Worm (Caenorhabditis elegans): Measurements from ENCODE around the gene mrp-4.

Gene mrp-4

DNA sequence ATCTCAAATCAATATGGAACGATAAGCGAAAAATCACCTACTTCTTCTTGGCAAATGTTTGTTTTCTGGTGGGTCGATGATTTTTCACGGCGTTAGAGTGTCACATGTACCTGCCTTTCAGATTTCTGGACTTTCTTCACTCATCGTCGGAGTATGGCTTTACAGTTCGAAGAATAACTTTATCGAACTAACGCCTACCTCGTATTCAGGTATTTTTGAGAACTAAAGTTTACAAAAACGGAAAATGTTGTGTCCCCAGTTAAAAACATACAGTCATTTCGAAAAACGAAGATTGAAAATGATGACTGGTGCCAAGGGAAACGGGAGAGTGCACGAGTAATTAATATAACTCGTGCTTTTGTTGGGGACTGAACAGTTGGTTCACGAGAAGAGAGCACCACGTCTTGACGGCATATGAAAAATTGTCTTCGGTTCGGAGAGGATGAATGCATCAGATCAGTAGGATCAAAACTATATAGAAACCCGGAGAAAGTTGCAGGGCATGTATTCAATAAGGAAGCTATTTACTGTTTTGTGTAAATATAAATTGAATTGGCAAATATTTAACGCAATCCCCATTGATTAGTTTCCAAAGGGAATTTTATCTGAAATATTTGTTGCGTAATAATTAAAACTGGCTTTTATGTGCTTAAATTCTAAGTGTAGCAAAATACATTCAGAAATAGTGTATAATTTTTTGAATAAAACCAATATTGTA lies 49.4 kb downstream of the mrp-4 start:
- TF ChIP-seq zip-8 (tag; optimal IDR thresholded peaks at IDR 0.05) = peak; percentile 94
- TF ChIP-seq M03D4.4 (tag; optimal IDR thresholded peaks at IDR 0.05) = no peak
- TF ChIP-seq elt-1 (tag; optimal IDR thresholded peaks at IDR 0.05; ENCODE audit: borderline replicate concordance, insufficient read depth) = no peak
- no peak for TF ChIP-seq sem-2 (GFP tag; optimal IDR thresholded peaks at IDR 0.05)
- TF ChIP-seq hlh-1 (tag; optimal IDR thresholded peaks at IDR 0.05) = peak; percentile 92
- no peak for TF ChIP-seq bed-3 (GFP tag; optimal IDR thresholded peaks at IDR 0.05)
- TF ChIP-seq cnd-1 (tag; optimal IDR thresholded peaks at IDR 0.05) = peak; percentile 47
- no peak for TF ChIP-seq nhr-12 (tag; optimal IDR thresholded peaks at IDR 0.05)
- no peak for TF ChIP-seq nhr-28 (tag; optimal IDR thresholded peaks at IDR 0.05)
- TF ChIP-seq lsy-2 (tag; optimal IDR thresholded peaks at IDR 0.05) = no peak
- TF ChIP-seq sptf-1 (tag; optimal IDR thresholded peaks at IDR 0.05) = no peak

DNA sequence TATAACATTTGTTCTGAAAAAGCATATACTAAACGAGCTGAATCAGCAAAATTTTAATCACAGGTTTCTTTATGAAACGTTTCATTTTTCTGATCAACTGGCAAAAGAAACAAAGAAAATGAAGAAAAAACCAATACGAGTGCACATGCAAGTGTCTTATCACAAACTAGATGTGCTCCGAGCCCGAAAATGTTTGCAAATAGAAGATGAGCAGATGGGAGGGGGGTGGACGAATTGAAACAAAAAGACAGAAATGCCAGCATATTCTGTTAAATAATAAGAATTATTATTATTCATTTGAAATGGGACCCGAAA lies 49.9 kb downstream of the mrp-4 start:
- TF ChIP-seq pha-4 (tag; optimal IDR thresholded peaks at IDR 0.05) (no peak), nhr-76 (tag; optimal IDR thresholded peaks at IDR 0.05) (no peak), ceh-39 (tag; optimal IDR thresholded peaks at IDR 0.05) (no peak), unc-62 (GFP tag; optimal IDR thresholded peaks at IDR 0.05) (no peak), sem-2 (GFP tag; optimal IDR thresholded peaks at IDR 0.05) (no peak), cnd-1 (tag; optimal IDR thresholded peaks at IDR 0.05) (no peak)

DNA sequence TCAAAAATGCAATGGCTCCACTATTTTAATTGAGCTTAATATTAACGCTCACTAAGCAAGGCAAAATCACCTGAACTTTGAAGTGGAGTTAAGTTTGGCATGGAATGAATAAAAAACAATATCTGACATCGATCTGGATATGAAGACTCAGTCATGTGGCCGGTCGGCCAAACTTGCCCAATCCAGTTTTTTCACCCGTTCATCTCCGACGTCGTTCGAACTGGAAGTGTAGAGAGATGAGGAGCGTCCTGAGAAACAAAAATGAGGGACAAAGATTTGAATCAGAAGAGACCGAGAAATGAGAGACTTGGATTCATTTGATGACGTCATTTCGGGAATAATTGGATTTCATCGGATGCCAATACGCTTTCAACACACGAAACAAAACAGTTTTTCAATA lies 54.0 kb downstream of the mrp-4 start:
- TF ChIP-seq nhr-237 (tag; optimal IDR thresholded peaks at IDR 0.05) = no peak
- peak; percentile 20 for TF ChIP-seq zip-8 (tag; optimal IDR thresholded peaks at IDR 0.05)

DNA sequence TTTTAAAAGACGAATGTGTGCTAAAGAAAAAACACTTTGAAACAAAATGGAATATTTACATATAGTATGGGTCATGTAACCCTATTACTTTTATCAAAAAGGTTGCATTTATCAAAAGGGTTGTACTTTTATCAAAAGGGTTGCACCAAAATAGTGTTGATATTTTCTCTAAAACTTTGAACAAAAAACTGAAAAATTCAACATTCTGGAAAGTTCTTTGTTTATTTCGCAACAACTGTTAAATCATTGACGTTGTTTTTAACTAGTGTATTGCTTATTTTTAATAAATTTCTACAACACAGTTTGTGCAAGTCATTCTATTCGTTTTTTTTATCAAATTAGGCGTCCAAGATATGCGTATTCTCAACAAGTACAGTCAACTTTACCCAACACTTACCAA lies 54.5 kb downstream of the mrp-4 start, which contains the start of the genes C17G1.5 and C17G1.14:
TSS of gene C17G1.5 (plus strand) at position 266 of the 400 bp plus-strand sequence.
TSS of gene C17G1.14 (plus strand) at position 277 of the 400 bp plus-strand sequence.
- TF ChIP-seq drap-1 (GFP tag; optimal IDR thresholded peaks at IDR 0.05) (no peak), M03D4.4 (tag; optimal IDR thresholded peaks at IDR 0.05) (no peak), lin-13 (tag; optimal IDR thresholded peaks at IDR 0.05) (no peak), nhr-12 (tag; optimal IDR thresholded peaks at IDR 0.05) (no peak), elt-1 (tag; optimal IDR thresholded peaks at IDR 0.05; ENCODE audit: borderline replicate concordance, insufficient read depth) (no peak), sem-2 (GFP tag; optimal IDR thresholded peaks at IDR 0.05) (no peak), sptf-1 (tag; optimal IDR thresholded peaks at IDR 0.05) (no peak), ham-2 (GFP tag; optimal IDR thresholded peaks at IDR 0.05) (no peak), hlh-1 (tag; optimal IDR thresholded peaks at IDR 0.05) (no peak), lsy-2 (tag; optimal IDR thresholded peaks at IDR 0.05) (no peak), blmp-1 (tag; optimal IDR thresholded peaks at IDR 0.05) (no peak), pha-4 (tag; optimal IDR thresholded peaks at IDR 0.05) (no peak), lin-32 (GFP tag; optimal IDR thresholded peaks at IDR 0.05) (no peak), ceh-39 (tag; optimal IDR thresholded peaks at IDR 0.05) (no peak), nhr-2 (tag; optimal IDR thresholded peaks at IDR 0.05) (no peak)

Measured in whole organism, mixed stage, embryonic.